Worm (Caenorhabditis elegans) whole organism, early embryonic: ENCODE data around the gene F14H12.6.

Source experiments
- B0310.2 ChIP-seq: sonication (generic microtip); optimal IDR thresholded peaks from 2 replicates; lab custom pipeline; 2016; ENCODE audit warnings: mild to moderate bottlenecking, missing genetic modification characterization, missing compliant biosample characterization
- F13C5.2 ChIP-seq: sonication (generic microtip); optimal IDR thresholded peaks from 2 replicates; lab custom pipeline; 2017; ENCODE audit warnings: mild to moderate bottlenecking, missing genetic modification characterization, inconsistent platforms, missing compliant biosample characterization
- aly-1 ChIP-seq: sonication (generic microtip); optimal IDR thresholded peaks from 2 replicates; lab custom pipeline; 2016; ENCODE audit warnings: missing genetic modification characterization, missing compliant biosample characterization
- ama-1 ChIP-seq: fragments of 150-350 bp; optimal IDR thresholded peaks from 2 replicates; lab custom pipeline; 2014
- ets-7 ChIP-seq: sonication (generic microtip); optimal IDR thresholded peaks from 2 replicates; lab custom pipeline; 2016; ENCODE audit warnings: missing genotype, missing genetic modification characterization, missing compliant biosample characterization
- flt-1 ChIP-seq: fragments of 200-800 bp; sonication (Bioruptor generic); IDR thresholded peaks from 2 replicates; pipeline ENCODE4 v1.3.6; 2022; ENCODE audit warnings: missing genetic modification characterization, missing compliant biosample characterization
- hmbx-1 ChIP-seq: sonication (generic microtip); optimal IDR thresholded peaks from 2 replicates; lab custom pipeline; 2016; ENCODE audit warnings: mild to moderate bottlenecking, missing genetic modification characterization, missing compliant biosample characterization
- hmg-4 ChIP-seq: fragments of 200-800 bp; sonication (Bioruptor generic); optimal IDR thresholded peaks from 2 replicates; lab custom pipeline; 2018; ENCODE audit warnings: mild to moderate bottlenecking, missing genetic modification characterization, missing compliant biosample characterization
- sea-1 ChIP-seq: fragments of 200-800 bp; sonication (Bioruptor generic); conservative IDR thresholded peaks from 2 replicates; pipeline ENCODE4 v1.3.6; 2022; ENCODE audit warnings: missing genetic modification characterization, missing compliant biosample characterization
- tbx-11 ChIP-seq: fragments of 200-800 bp; sonication (Bioruptor generic); IDR thresholded peaks from 2 replicates; pipeline ENCODE4 v1.3.6; 2022; ENCODE audit warnings: missing genetic modification characterization, missing compliant biosample characterization
- tbx-37 ChIP-seq: fragments of 200-800 bp; sonication (Bioruptor generic); conservative IDR thresholded peaks from 2 replicates; pipeline ENCODE4 v1.3.6; 2022; ENCODE audit warnings: missing genetic modification reagents, missing genetic modification characterization, missing compliant biosample characterization
- tra-4 ChIP-seq: sonication (generic microtip); optimal IDR thresholded peaks from 2 replicates; lab custom pipeline; 2017; ENCODE audit warnings: missing genetic modification characterization, missing compliant biosample characterization

ce11 chrX:4317095-4317494 is 40.3 kb downstream of the F14H12.6 start:
- TF ChIP-seq sea-1 (GFP tag; lab: Robert Waterston, UW) (no peak), ets-7 (tag; lab: Kevin White, UChicago) (no peak), B0310.2 (tag; lab: Kevin White, UChicago) (no peak), ama-1 (lab: Kevin White, UChicago) (no peak), hmbx-1 (tag; lab: Kevin White, UChicago) (no peak), aly-1 (tag; lab: Kevin White, UChicago) (no peak), tbx-11 (GFP tag; lab: Robert Waterston, UW) (no peak), F13C5.2 (no peak), flt-1 (GFP tag; lab: Robert Waterston, UW) (no peak), tra-4 (tag; lab: Kevin White, UChicago) (no peak), hmg-4 (GFP tag; lab: Kevin White, UChicago) (no peak), tbx-37 (GFP tag; lab: Robert Waterston, UW) (no peak)
